Worm (Caenorhabditis elegans): ENCODE data around the gene T12E12.6.

Gene T12E12.6

DNA sequence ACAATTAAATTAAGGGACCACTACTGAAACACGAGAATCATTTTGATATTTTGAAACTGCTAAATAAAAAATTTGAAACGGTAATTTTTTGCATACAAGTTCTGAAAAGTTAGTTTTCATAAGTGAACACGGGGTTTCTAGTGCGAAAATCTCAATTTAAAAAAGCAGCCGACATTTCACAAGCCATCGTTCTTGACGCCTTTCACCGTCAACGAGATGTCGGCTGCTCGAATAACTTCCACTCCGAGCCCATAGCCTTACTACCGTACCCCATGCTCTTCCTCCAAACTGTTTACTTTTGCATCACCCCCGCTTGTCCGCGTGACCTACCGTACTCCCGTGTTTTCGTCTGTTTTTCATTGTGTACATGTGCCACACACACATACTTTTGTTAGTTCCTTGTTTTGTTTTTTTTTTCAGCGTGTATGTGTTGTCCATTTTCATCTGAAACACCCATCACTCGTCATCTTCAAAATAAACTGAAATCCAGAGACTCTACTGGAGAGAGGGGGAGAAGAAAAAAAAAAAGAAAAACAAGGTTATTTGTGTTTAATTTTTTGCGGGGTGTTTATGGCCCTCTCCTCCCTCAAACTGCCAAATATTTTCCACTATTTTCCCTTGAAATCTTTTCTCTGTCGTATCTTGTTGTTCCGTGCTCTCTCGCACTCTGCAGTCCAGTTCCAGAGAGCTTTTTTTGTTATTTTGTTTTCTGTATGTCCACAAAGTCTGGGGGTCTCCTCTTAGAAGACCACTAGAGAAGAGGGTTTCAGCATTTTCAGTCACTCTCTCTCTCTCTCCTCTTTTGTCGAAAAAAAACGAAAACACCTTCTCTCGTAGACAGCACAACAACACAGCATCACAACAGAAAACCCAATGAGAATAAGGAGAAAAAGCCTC lies 14.3 kb upstream of the T12E12.6 start:
- TF ChIP-seq hnd-1 (tag; optimal IDR thresholded peaks at IDR 0.05) (no peak), F13C5.2 (tag; optimal IDR thresholded peaks at IDR 0.05) (no peak), hmbx-1 (tag; optimal IDR thresholded peaks at IDR 0.05) (no peak), scrt-1 (GFP tag; IDR thresholded peaks at IDR 0.05) (no peak), B0310.2 (tag; optimal IDR thresholded peaks at IDR 0.05) (no peak), hmg-4 (GFP tag; optimal IDR thresholded peaks at IDR 0.05) (no peak), ceh-36 (tag; optimal IDR thresholded peaks at IDR 0.05) (no peak), aly-1 (tag; optimal IDR thresholded peaks at IDR 0.05) (no peak), tbx-37 (GFP tag; conservative IDR thresholded peaks at IDR 0.05) (no peak), tra-4 (tag; optimal IDR thresholded peaks at IDR 0.05) (no peak), ceh-13 (GFP tag; optimal IDR thresholded peaks at IDR 0.05) (no peak), tbx-11 (GFP tag; IDR thresholded peaks at IDR 0.05) (no peak), ama-1 (optimal IDR thresholded peaks at IDR 0.05) (no peak), flt-1 (GFP tag; IDR thresholded peaks at IDR 0.05) (no peak)

DNA sequence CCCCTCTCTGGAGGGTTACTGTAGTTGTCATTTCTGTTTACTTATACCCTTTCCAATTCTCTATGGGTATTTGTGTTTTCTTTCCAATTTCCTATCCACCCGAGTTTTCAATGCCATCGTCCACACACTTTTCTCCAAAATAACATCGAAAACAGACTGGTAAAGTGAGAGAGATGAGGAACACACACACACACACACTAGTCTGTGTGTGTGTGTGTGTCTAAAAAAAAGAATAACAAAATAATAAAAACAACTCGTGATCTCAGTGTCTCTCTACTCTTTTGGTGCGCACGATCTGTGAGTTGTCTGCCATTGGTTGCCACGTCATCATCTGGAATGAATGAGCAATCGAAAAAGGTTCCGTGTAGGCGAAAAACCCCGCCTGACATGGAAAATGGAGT lies 12.4 kb upstream of the T12E12.6 start:
- no peak for TF ChIP-seq ets-7 (tag; optimal IDR thresholded peaks at IDR 0.05)
- TF ChIP-seq hmbx-1 (tag; optimal IDR thresholded peaks at IDR 0.05): no peak
- no peak for TF ChIP-seq scrt-1 (GFP tag; IDR thresholded peaks at IDR 0.05)
- no peak for TF ChIP-seq pes-1 (GFP tag; IDR thresholded peaks at IDR 0.05)
- TF ChIP-seq hnd-1 (tag; optimal IDR thresholded peaks at IDR 0.05): no peak
- TF ChIP-seq ceh-36 (tag; optimal IDR thresholded peaks at IDR 0.05): no peak
- TF ChIP-seq ama-1 (optimal IDR thresholded peaks at IDR 0.05): no peak
- TF ChIP-seq sea-1 (GFP tag; conservative IDR thresholded peaks at IDR 0.05): no peak
- no peak for TF ChIP-seq flt-1 (GFP tag; IDR thresholded peaks at IDR 0.05)
- no peak for TF ChIP-seq aly-1 (tag; optimal IDR thresholded peaks at IDR 0.05)
- no peak for TF ChIP-seq tra-4 (tag; optimal IDR thresholded peaks at IDR 0.05)
- TF ChIP-seq tbx-37 (GFP tag; conservative IDR thresholded peaks at IDR 0.05): no peak
- no peak for TF ChIP-seq B0310.2 (tag; optimal IDR thresholded peaks at IDR 0.05)
- TF ChIP-seq hmg-4 (GFP tag; optimal IDR thresholded peaks at IDR 0.05): no peak
- TF ChIP-seq tbx-11 (GFP tag; IDR thresholded peaks at IDR 0.05): no peak
- no peak for TF ChIP-seq ceh-13 (GFP tag; optimal IDR thresholded peaks at IDR 0.05)

DNA sequence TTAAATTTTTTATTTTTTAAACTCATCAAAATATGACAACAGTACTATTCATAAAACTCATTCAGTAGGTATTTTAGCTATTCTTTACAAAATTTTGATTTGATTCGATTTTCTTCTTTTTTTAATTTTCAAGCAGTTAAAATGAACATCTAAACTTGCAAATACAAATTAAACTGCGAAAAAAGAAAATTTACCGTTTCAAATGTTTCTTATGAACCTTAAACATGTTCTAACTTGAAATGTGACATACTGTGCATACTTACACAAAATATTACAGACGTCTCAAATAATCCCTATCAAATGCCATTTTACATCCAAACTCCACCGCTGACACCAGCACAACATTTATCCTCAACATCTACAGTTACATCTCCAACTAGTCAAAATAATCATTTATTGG lies 10.5 kb upstream of the T12E12.6 start, which contains the start of gene fkh-7:
fkh-7 (plus strand) TSS at position 301 of the 400 bp plus-strand sequence.
- TF ChIP-seq pes-1 (GFP tag; IDR thresholded peaks at IDR 0.05) (no peak), F13C5.2 (tag; optimal IDR thresholded peaks at IDR 0.05) (no peak), hnd-1 (tag; optimal IDR thresholded peaks at IDR 0.05) (no peak), ama-1 (optimal IDR thresholded peaks at IDR 0.05) (no peak), tbx-37 (GFP tag; conservative IDR thresholded peaks at IDR 0.05) (no peak), hmbx-1 (tag; optimal IDR thresholded peaks at IDR 0.05) (no peak), ceh-13 (GFP tag; optimal IDR thresholded peaks at IDR 0.05) (no peak), tbx-11 (GFP tag; IDR thresholded peaks at IDR 0.05) (no peak), flt-1 (GFP tag; IDR thresholded peaks at IDR 0.05) (no peak), aly-1 (tag; optimal IDR thresholded peaks at IDR 0.05) (no peak), hmg-4 (GFP tag; optimal IDR thresholded peaks at IDR 0.05) (no peak), tra-4 (tag; optimal IDR thresholded peaks at IDR 0.05) (no peak), scrt-1 (GFP tag; IDR thresholded peaks at IDR 0.05) (no peak), B0310.2 (tag; optimal IDR thresholded peaks at IDR 0.05) (no peak), ceh-36 (tag; optimal IDR thresholded peaks at IDR 0.05) (no peak), sea-1 (GFP tag; conservative IDR thresholded peaks at IDR 0.05) (no peak)

DNA sequence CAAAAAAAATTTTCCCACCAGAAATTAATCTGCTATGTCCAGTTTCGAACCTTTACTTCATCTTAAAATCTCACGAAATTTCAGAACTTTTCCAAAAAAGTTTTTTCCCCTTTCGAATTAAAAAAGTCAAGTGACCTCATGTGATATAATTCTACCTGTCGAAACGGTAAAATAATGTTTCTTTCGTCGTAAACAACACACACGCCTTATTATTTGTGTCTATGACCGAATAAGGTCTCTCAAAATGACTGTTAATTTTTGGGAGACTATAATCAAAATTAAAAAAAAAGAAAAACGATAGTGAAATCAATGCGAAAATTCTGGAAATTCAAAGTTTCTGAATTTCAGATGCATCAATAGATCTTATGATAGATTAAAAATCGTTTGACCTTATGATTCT lies 9.3 kb upstream of the T12E12.6 start:
- TF ChIP-seq hmg-4 (GFP tag; optimal IDR thresholded peaks at IDR 0.05): no peak
- TF ChIP-seq hmbx-1 (tag; optimal IDR thresholded peaks at IDR 0.05): no peak
- no peak for TF ChIP-seq pes-1 (GFP tag; IDR thresholded peaks at IDR 0.05)
- TF ChIP-seq ceh-13 (GFP tag; optimal IDR thresholded peaks at IDR 0.05): no peak
- TF ChIP-seq scrt-1 (GFP tag; IDR thresholded peaks at IDR 0.05): no peak
- TF ChIP-seq aly-1 (tag; optimal IDR thresholded peaks at IDR 0.05): no peak
- no peak for TF ChIP-seq B0310.2 (tag; optimal IDR thresholded peaks at IDR 0.05)

DNA sequence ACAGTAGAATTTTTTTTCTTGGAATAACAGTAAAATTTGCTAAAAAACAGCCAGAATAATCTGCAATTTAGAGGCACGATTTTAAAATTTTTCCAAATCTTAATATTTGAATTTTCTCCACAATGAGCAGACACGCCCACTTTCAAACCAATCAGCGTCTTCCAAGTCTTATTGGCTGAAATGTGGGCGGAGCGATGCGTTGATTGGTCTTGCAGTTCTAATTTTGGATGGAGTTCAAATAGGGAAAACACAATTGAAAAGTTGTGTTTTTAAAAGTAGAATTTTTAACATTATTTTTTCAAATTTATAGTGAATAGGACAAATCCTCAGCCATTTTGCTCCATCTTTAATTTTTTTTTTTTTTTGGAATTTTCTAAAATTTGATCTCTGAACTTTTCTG lies 8.8 kb upstream of the T12E12.6 start:
- TF ChIP-seq ama-1 (optimal IDR thresholded peaks at IDR 0.05): no peak
- TF ChIP-seq B0310.2 (tag; optimal IDR thresholded peaks at IDR 0.05): no peak
- TF ChIP-seq scrt-1 (GFP tag; IDR thresholded peaks at IDR 0.05): no peak
- no peak for TF ChIP-seq tra-4 (tag; optimal IDR thresholded peaks at IDR 0.05)
- TF ChIP-seq ceh-13 (GFP tag; optimal IDR thresholded peaks at IDR 0.05): no peak
- TF ChIP-seq sea-1 (GFP tag; conservative IDR thresholded peaks at IDR 0.05): no peak
- no peak for TF ChIP-seq hnd-1 (tag; optimal IDR thresholded peaks at IDR 0.05)
- TF ChIP-seq flt-1 (GFP tag; IDR thresholded peaks at IDR 0.05): no peak
- TF ChIP-seq ets-7 (tag; optimal IDR thresholded peaks at IDR 0.05): no peak

DNA sequence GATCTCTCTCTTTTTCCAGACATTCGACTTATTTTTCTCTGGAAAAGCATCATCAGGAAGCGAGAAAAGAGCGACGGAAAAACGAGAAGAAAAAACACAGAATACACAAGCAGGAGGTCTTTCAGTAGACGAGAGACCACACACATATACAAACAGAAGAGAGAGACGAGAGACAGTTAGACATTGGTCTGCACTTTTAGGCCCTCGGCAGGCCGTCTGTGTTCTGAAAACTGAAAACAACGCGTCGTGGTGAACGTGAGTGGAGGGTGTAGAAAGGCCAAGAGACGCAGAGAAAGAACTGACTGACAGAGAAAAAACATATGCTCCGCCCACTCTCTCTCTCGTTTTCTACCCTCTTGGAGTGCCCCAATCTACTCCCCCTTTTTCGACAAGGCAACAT lies 8.3 kb upstream of the T12E12.6 start:
- TF ChIP-seq ama-1 (optimal IDR thresholded peaks at IDR 0.05): no peak
- TF ChIP-seq tbx-11 (GFP tag; IDR thresholded peaks at IDR 0.05): no peak
- TF ChIP-seq sea-1 (GFP tag; conservative IDR thresholded peaks at IDR 0.05): no peak
- TF ChIP-seq hmg-4 (GFP tag; optimal IDR thresholded peaks at IDR 0.05): no peak
- TF ChIP-seq scrt-1 (GFP tag; IDR thresholded peaks at IDR 0.05): no peak
- TF ChIP-seq tbx-37 (GFP tag; conservative IDR thresholded peaks at IDR 0.05): no peak
- no peak for TF ChIP-seq tra-4 (tag; optimal IDR thresholded peaks at IDR 0.05)
- no peak for TF ChIP-seq flt-1 (GFP tag; IDR thresholded peaks at IDR 0.05)
- TF ChIP-seq F13C5.2 (tag; optimal IDR thresholded peaks at IDR 0.05): no peak
- no peak for TF ChIP-seq aly-1 (tag; optimal IDR thresholded peaks at IDR 0.05)
- TF ChIP-seq ceh-13 (GFP tag; optimal IDR thresholded peaks at IDR 0.05): no peak
- no peak for TF ChIP-seq pes-1 (GFP tag; IDR thresholded peaks at IDR 0.05)
- no peak for TF ChIP-seq ets-7 (tag; optimal IDR thresholded peaks at IDR 0.05)
- TF ChIP-seq B0310.2 (tag; optimal IDR thresholded peaks at IDR 0.05): no peak
- TF ChIP-seq ceh-36 (tag; optimal IDR thresholded peaks at IDR 0.05): no peak
- TF ChIP-seq hmbx-1 (tag; optimal IDR thresholded peaks at IDR 0.05): no peak
- TF ChIP-seq hnd-1 (tag; optimal IDR thresholded peaks at IDR 0.05): no peak

Data from whole organism, early embryonic.